Worm (Caenorhabditis elegans): ENCODE data around the gene ndub-11.

The ndub-11 gene

ce11 chrIV:8164515-8164914 lies 34.5 kb upstream of the ndub-11 start:
- no peak for TF ChIP-seq ztf-29 (GFP tag; IDR thresholded peaks at IDR 0.05)

- TF ChIP-seq ref-1 (GFP tag; conservative IDR thresholded peaks at IDR 0.05) = no peak
- TF ChIP-seq cog-1 (tag; optimal IDR thresholded peaks at IDR 0.05) = no peak
- no peak for TF ChIP-seq ztf-29 (GFP tag; IDR thresholded peaks at IDR 0.05)
- no peak for TF ChIP-seq klf-2 (GFP tag; conservative IDR thresholded peaks at IDR 0.05)
- no peak for TF ChIP-seq T22C8.4 (GFP tag; IDR thresholded peaks at IDR 0.05)
- no peak for TF ChIP-seq flt-1 (GFP tag; IDR thresholded peaks at IDR 0.05)
- TF ChIP-seq ztf-23 (GFP tag; IDR thresholded peaks at IDR 0.05) = no peak
- no peak for TF ChIP-seq tab-1 (GFP tag; IDR thresholded peaks at IDR 0.05)
- no peak for TF ChIP-seq med-1 (GFP tag; optimal IDR thresholded peaks at IDR 0.05; ENCODE audit: insufficient read depth)
Measured at ce11 chrIV:8163687-8164086, 33.7 kb upstream of the ndub-11 start, which contains the start of gene clec-51. Gene clec-51 (minus strand): TSS chrIV:8163800.

DNA sequence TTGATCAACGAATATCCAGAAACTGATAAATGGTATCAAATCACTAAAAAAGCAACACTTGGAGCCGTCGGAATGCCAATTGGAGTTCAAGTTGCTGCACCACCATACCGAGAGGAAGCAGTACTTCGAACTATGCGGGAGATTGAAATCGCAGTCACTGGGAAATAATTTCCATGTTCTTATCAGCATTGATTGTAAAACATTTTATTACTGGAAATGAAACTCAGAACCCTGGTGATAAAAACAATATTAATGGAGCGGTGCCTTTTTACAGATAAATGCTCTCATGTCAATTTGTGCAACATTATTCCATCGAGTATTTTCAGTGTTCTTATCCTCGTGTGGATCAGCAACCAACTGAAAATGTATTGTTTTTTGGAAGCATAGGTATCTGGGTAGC lies 31.7 kb upstream of the ndub-11 start:
- no peak for TF ChIP-seq med-1 (GFP tag; optimal IDR thresholded peaks at IDR 0.05; ENCODE audit: insufficient read depth)

ce11 chrIV:8159995-8160394 lies 30.0 kb upstream of the ndub-11 start:
- TF ChIP-seq ztf-23 (GFP tag; IDR thresholded peaks at IDR 0.05) = no peak
- TF ChIP-seq ref-1 (GFP tag; conservative IDR thresholded peaks at IDR 0.05) = no peak
- no peak for TF ChIP-seq ztf-29 (GFP tag; IDR thresholded peaks at IDR 0.05)

DNA sequence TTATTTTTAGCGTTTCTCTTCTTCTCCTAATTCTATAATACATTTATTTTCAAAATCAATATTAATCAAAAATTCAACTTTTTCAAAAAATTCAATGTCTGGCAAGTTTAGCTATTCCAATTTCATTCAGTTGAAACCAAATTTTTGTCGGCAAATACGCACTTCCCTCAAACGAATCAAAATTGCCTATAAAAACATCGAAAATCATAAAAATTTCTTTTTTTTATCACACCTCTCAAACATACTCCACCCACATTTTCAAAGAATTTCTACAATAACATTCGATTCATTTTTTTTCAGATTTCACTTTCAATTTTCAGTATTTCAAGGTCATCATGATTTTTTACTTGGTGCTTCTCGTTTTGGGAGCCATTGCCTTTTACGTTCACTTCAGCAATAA lies 29.1 kb upstream of the ndub-11 start, which contains the start of gene faah-1:
Gene faah-1, plus strand, starts transcription at position 301 of the 400 bp plus-strand sequence.
- TF ChIP-seq cog-1 (tag; optimal IDR thresholded peaks at IDR 0.05) (no peak), med-1 (GFP tag; optimal IDR thresholded peaks at IDR 0.05; ENCODE audit: insufficient read depth) (no peak), ref-1 (GFP tag; conservative IDR thresholded peaks at IDR 0.05) (no peak)

DNA sequence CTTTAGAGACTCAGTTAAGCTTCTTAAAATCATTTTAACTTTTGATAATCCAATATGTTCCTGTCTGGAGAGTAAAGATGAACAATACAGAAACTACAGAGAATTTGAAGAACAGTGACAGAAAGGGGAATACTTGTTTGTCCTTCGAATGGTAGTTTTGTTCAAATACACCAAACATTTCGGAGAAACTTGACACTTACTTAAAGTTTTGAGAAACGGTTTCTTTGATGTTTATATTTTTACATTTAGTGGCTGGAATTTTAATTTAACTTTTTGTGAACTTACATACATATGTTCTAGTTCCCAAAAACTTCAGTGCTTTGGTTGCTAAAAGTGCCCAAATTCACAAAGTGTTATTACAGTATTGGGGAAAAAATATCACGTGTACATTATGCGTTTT lies 27.1 kb upstream of the ndub-11 start, which contains the start of gene B0218.5:
Gene B0218.5, minus strand, starts transcription at position 101 of the 400 bp plus-strand sequence.
- TF ChIP-seq T22C8.4 (GFP tag; IDR thresholded peaks at IDR 0.05) (no peak), flt-1 (GFP tag; IDR thresholded peaks at IDR 0.05) (no peak), ref-1 (GFP tag; conservative IDR thresholded peaks at IDR 0.05) (no peak), klf-2 (GFP tag; conservative IDR thresholded peaks at IDR 0.05) (no peak), med-1 (GFP tag; optimal IDR thresholded peaks at IDR 0.05; ENCODE audit: insufficient read depth) (no peak), ztf-23 (GFP tag; IDR thresholded peaks at IDR 0.05) (no peak), cog-1 (tag; optimal IDR thresholded peaks at IDR 0.05) (no peak), ztf-29 (GFP tag; IDR thresholded peaks at IDR 0.05) (no peak), tab-1 (GFP tag; IDR thresholded peaks at IDR 0.05) (no peak)

DNA sequence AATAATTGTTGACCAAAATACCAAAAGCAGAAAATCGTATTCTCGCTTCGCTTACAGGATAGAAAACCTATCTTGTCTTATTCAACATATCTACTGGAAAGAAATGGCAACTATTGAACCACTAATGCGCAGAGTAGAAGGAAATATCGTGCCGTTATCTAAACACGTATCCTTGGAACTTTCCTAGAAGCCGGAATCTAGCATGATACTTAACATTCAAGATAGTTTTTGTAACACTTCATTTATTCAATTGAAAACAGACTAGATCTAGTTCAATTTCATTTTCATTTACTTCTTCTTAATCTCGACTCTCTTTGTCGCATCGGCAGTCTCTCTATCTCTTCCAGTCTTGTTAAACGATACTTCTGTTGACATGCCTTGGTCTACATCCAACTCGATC lies 24.9 kb upstream of the ndub-11 start:
- TF ChIP-seq cog-1 (tag; optimal IDR thresholded peaks at IDR 0.05) (no peak), tab-1 (GFP tag; IDR thresholded peaks at IDR 0.05) (no peak), med-1 (GFP tag; optimal IDR thresholded peaks at IDR 0.05; ENCODE audit: insufficient read depth) (no peak), ztf-29 (GFP tag; IDR thresholded peaks at IDR 0.05) (no peak), T22C8.4 (GFP tag; IDR thresholded peaks at IDR 0.05) (no peak), klf-2 (GFP tag; conservative IDR thresholded peaks at IDR 0.05) (no peak), ztf-23 (GFP tag; IDR thresholded peaks at IDR 0.05) (no peak)

DNA sequence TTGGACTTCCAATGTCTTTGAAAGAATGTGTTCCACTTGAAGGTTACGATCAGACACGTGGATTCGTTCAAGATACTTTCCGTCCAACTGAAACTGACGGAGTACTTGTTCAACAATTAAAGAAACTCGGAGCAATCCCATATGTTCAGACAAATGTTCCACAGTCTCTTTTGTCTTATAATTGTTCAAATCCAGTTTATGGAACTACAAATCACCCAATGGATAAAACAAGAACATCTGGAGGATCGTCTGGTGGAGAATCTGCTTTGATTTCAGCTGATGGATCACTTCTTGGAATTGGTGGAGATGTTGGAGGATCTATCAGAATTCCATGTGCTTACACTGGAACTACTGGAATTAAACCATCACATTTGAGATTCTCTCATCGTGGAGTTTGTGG lies 23.1 kb upstream of the ndub-11 start:
- TF ChIP-seq ztf-23 (GFP tag; IDR thresholded peaks at IDR 0.05) (no peak), cog-1 (tag; optimal IDR thresholded peaks at IDR 0.05) (no peak), ref-1 (GFP tag; conservative IDR thresholded peaks at IDR 0.05) (no peak), flt-1 (GFP tag; IDR thresholded peaks at IDR 0.05) (no peak), klf-2 (GFP tag; conservative IDR thresholded peaks at IDR 0.05) (no peak)

DNA sequence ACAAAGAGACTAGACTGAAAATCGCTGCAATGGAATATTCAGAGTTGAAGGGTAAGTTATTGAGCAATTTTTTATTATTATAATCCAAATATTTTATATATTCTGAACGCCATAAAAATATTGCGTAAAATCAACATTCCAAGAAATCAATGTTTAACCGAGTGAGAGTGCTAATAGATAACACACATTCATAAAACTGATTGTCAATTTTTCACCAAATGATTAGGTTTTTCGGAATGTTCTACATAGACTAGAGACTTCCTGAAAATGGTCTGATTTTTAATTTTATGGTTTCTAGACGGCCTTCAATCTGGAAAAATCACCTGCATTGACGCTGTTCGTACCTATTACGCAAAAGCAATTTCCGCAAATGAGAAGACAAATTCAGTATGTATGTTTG lies 22.7 kb upstream of the ndub-11 start:
- TF ChIP-seq cog-1 (tag; optimal IDR thresholded peaks at IDR 0.05) (no peak), T22C8.4 (GFP tag; IDR thresholded peaks at IDR 0.05) (no peak), ztf-29 (GFP tag; IDR thresholded peaks at IDR 0.05) (no peak), klf-2 (GFP tag; conservative IDR thresholded peaks at IDR 0.05) (no peak), ztf-23 (GFP tag; IDR thresholded peaks at IDR 0.05) (no peak), tab-1 (GFP tag; IDR thresholded peaks at IDR 0.05) (no peak), ref-1 (GFP tag; conservative IDR thresholded peaks at IDR 0.05) (no peak), flt-1 (GFP tag; IDR thresholded peaks at IDR 0.05) (no peak), med-1 (GFP tag; optimal IDR thresholded peaks at IDR 0.05; ENCODE audit: insufficient read depth) (no peak)

- TF ChIP-seq ref-1 (GFP tag; conservative IDR thresholded peaks at IDR 0.05) (no peak), ztf-29 (GFP tag; IDR thresholded peaks at IDR 0.05) (no peak), klf-2 (GFP tag; conservative IDR thresholded peaks at IDR 0.05) (no peak)
Measured at ce11 chrIV:8152145-8152544, 22.1 kb upstream of the ndub-11 start, which contains the start of gene faah-2. Gene faah-2 (plus strand): TSS chrIV:8152445.

- TF ChIP-seq med-1 (GFP tag; optimal IDR thresholded peaks at IDR 0.05; ENCODE audit: insufficient read depth) (no peak), tab-1 (GFP tag; IDR thresholded peaks at IDR 0.05) (no peak), klf-2 (GFP tag; conservative IDR thresholded peaks at IDR 0.05) (no peak), cog-1 (tag; optimal IDR thresholded peaks at IDR 0.05) (no peak), ztf-29 (GFP tag; IDR thresholded peaks at IDR 0.05) (no peak)
Measured at ce11 chrIV:8151721-8152120, 21.7 kb upstream of the ndub-11 start.

- no peak for TF ChIP-seq T22C8.4 (GFP tag; IDR thresholded peaks at IDR 0.05)
- no peak for TF ChIP-seq klf-2 (GFP tag; conservative IDR thresholded peaks at IDR 0.05)
- no peak for TF ChIP-seq ztf-23 (GFP tag; IDR thresholded peaks at IDR 0.05)
- no peak for TF ChIP-seq flt-1 (GFP tag; IDR thresholded peaks at IDR 0.05)
- TF ChIP-seq tab-1 (GFP tag; IDR thresholded peaks at IDR 0.05) = no peak
- no peak for TF ChIP-seq cog-1 (tag; optimal IDR thresholded peaks at IDR 0.05)
- TF ChIP-seq ztf-29 (GFP tag; IDR thresholded peaks at IDR 0.05) = no peak
- TF ChIP-seq med-1 (GFP tag; optimal IDR thresholded peaks at IDR 0.05; ENCODE audit: insufficient read depth) = no peak
- no peak for TF ChIP-seq ref-1 (GFP tag; conservative IDR thresholded peaks at IDR 0.05)
Measured at ce11 chrIV:8148494-8148893, 18.5 kb upstream of the ndub-11 start, which contains the start of gene pmk-1. Gene pmk-1 (plus strand): TSS chrIV:8148794.
